Worm (Caenorhabditis elegans) whole organism, L4 larva: ENCODE data around the gene F57B1.5.
A peak's percentile ranks its signal among the peaks of the same experiment; 100 is the strongest.

Source experiments
- D1046.2 ChIP-seq: fragments of 200-800 bp; sonication (Bioruptor generic); IDR thresholded peaks from 2 replicates; pipeline ENCODE4 v1.3.6; 2022; ENCODE audit warnings: missing genetic modification characterization, missing compliant biosample characterization
- F44E2.7 ChIP-seq: fragments of 200-800 bp; sonication (Bioruptor generic); IDR thresholded peaks from 2 replicates; pipeline ENCODE4 v2.1.2; 2022; ENCODE audit warnings: missing genetic modification characterization, missing compliant biosample characterization
- T20F7.1 ChIP-seq: fragments of 200-800 bp; sonication (Bioruptor generic); optimal IDR thresholded peaks from 2 replicates; lab custom pipeline; 2018; ENCODE audit warnings: mild to moderate bottlenecking, missing genetic modification characterization, missing compliant biosample characterization
- T26A8.4 ChIP-seq: fragments of 200-800 bp; sonication (Bioruptor generic); IDR thresholded peaks from 2 replicates; pipeline ENCODE4 v1.3.6; 2022; ENCODE audit warnings: missing genetic modification characterization, missing compliant biosample characterization
- aly-2 ChIP-seq: sonication (generic microtip); optimal IDR thresholded peaks from 2 replicates; lab custom pipeline; 2018; ENCODE audit warnings: missing biosample characterization, missing genetic modification characterization
- arid-1 ChIP-seq: fragments of 200-800 bp; sonication (Bioruptor generic); conservative IDR thresholded peaks from 2 replicates; pipeline ENCODE4 v1.3.6; 2022; ENCODE audit warnings: missing genetic modification reagents, missing genetic modification characterization, missing compliant biosample characterization
- ceh-28 ChIP-seq: fragments of 150-350 bp; optimal IDR thresholded peaks from 2 replicates; lab custom pipeline; 2014; ENCODE audit warnings: missing biosample characterization, missing genetic modification reagents, missing genetic modification characterization
- ceh-32 ChIP-seq: sonication (generic microtip); optimal IDR thresholded peaks from 2 replicates; lab custom pipeline; 2016; ENCODE audit warnings: mild to moderate bottlenecking, missing genetic modification characterization, missing compliant biosample characterization; ENCODE audit not compliant: poor library complexity
- ceh-44 ChIP-seq: fragments of 200-800 bp; sonication (Bioruptor generic); IDR thresholded peaks from 2 replicates; pipeline ENCODE4 v1.3.6; 2022; ENCODE audit warnings: missing genetic modification reagents, missing genetic modification characterization, missing compliant biosample characterization
- ceh-82 ChIP-seq: sonication (generic microtip); optimal IDR thresholded peaks from 2 replicates; lab custom pipeline; 2017; ENCODE audit warnings: missing biosample characterization, missing genetic modification characterization
- ctbp-1 ChIP-seq: fragments of 200-800 bp; sonication (Bioruptor generic); IDR thresholded peaks from 2 replicates; pipeline ENCODE4 v1.3.6; 2022; ENCODE audit warnings: missing genetic modification reagents, missing genetic modification characterization, missing compliant biosample characterization
- daf-12 ChIP-seq: fragments of 150-350 bp; optimal IDR thresholded peaks from 2 replicates; lab custom pipeline; 2014; ENCODE audit warnings: missing biosample characterization, missing genetic modification reagents, missing genetic modification characterization
- daf-16 ChIP-seq, 3 experiments: sonication (generic microtip); optimal IDR thresholded peaks; 2 replicates each; lab custom pipeline; 2016 to 2017; ENCODE audit warnings: missing genetic modification characterization in 3 of 3, missing genetic modification reagents in 3 of 3, mild to moderate bottlenecking in 2 of 3, missing compliant biosample characterization in 2 of 3, missing biosample characterization in 1 of 3, moderate library complexity in 1 of 3
- dmd-8 ChIP-seq: fragments of 200-800 bp; sonication (Bioruptor generic); IDR thresholded peaks from 2 replicates; pipeline ENCODE4 v1.3.6; 2022; ENCODE audit warnings: missing genetic modification characterization, missing compliant biosample characterization
- dmd-9 ChIP-seq: fragments of 200-800 bp; sonication (Bioruptor generic); IDR thresholded peaks from 2 replicates; pipeline ENCODE4 v1.3.6; 2022; ENCODE audit warnings: missing genetic modification reagents, missing genetic modification characterization, missing compliant biosample characterization
- duxl-1 ChIP-seq: sonication (generic microtip); optimal IDR thresholded peaks from 2 replicates; lab custom pipeline; 2016; ENCODE audit warnings: mild to moderate bottlenecking, missing genetic modification characterization, moderate library complexity, missing compliant biosample characterization; ENCODE audit not compliant: poor library complexity
- egl-27 ChIP-seq: sonication (generic microtip); optimal IDR thresholded peaks from 3 replicates; lab custom pipeline; 2017; ENCODE audit warnings: missing biosample characterization, missing genetic modification reagents, missing genetic modification characterization
- hif-1 ChIP-seq, 2 experiments: sonication (generic microtip); optimal IDR thresholded peaks; 2 replicates each; lab custom pipeline; 2016 to 2017; ENCODE audit warnings: missing compliant biosample characterization in 2 of 2, missing genetic modification characterization in 2 of 2, missing genetic modification reagents in 2 of 2, missing genotype in 2 of 2, mild to moderate bottlenecking in 1 of 2
- hlh-11 ChIP-seq: fragments of 200-800 bp; sonication (Bioruptor generic); optimal IDR thresholded peaks from 2 replicates; lab custom pipeline; 2018; ENCODE audit warnings: mild to moderate bottlenecking, missing genetic modification characterization, missing compliant biosample characterization
- jun-1 ChIP-seq: fragments of 150-350 bp; optimal IDR thresholded peaks from 2 replicates; lab custom pipeline; 2014; ENCODE audit warnings: missing biosample characterization, missing genetic modification reagents, missing genetic modification characterization
- lin-1 ChIP-seq: fragments of 200-800 bp; sonication (Bioruptor generic); IDR thresholded peaks from 2 replicates; pipeline ENCODE4 v1.3.6; 2022; ENCODE audit warnings: missing genetic modification reagents, missing genetic modification characterization, missing compliant biosample characterization
- madf-9 ChIP-seq: fragments of 200-800 bp; sonication (Bioruptor generic); conservative IDR thresholded peaks from 2 replicates; pipeline ENCODE4 v1.3.6; 2022; ENCODE audit warnings: missing genetic modification reagents, missing genetic modification characterization, missing compliant biosample characterization
- mdl-1 ChIP-seq, 2 experiments: fragments of 150-350 bp in 1 of 2; sonication (generic microtip) in 1 of 2; optimal IDR thresholded peaks; 2 replicates each; lab custom pipeline; 2014 to 2017; ENCODE audit warnings: missing biosample characterization in 2 of 2, missing genetic modification characterization in 2 of 2
- mxl-3 ChIP-seq: fragments of 200-800 bp; sonication (Bioruptor generic); optimal IDR thresholded peaks from 2 replicates; lab custom pipeline; 2018; ENCODE audit warnings: mild to moderate bottlenecking, missing genetic modification characterization, missing compliant biosample characterization
- nhr-102 ChIP-seq: sonication (generic microtip); optimal IDR thresholded peaks from 2 replicates; lab custom pipeline; 2016; ENCODE audit warnings: mild to moderate bottlenecking, missing genetic modification characterization, moderate library complexity, missing compliant biosample characterization
- nhr-11 ChIP-seq: fragments of 150-350 bp; optimal IDR thresholded peaks from 2 replicates; lab custom pipeline; 2014; ENCODE audit warnings: missing biosample characterization, missing genetic modification characterization
- nhr-111 ChIP-seq: fragments of 200-800 bp; sonication (Bioruptor generic); optimal IDR thresholded peaks from 2 replicates; lab custom pipeline; 2018; ENCODE audit warnings: mild to moderate bottlenecking, missing genetic modification characterization, missing compliant biosample characterization
- nhr-237 ChIP-seq: sonication (generic microtip); optimal IDR thresholded peaks from 2 replicates; lab custom pipeline; 2017; ENCODE audit warnings: missing biosample characterization, missing genetic modification characterization
- nhr-25 ChIP-seq: sonication (generic microtip); optimal IDR thresholded peaks from 2 replicates; lab custom pipeline; 2017; ENCODE audit warnings: missing genetic modification characterization, mild to moderate bottlenecking, missing compliant biosample characterization, antibody characterized with exemption, moderate library complexity, borderline replicate concordance; ENCODE audit not compliant: insufficient read depth
- nhr-28 ChIP-seq: fragments of 150-350 bp; optimal IDR thresholded peaks from 2 replicates; lab custom pipeline; 2014; ENCODE audit warnings: missing biosample characterization, missing genetic modification characterization
- nhr-41 ChIP-seq: fragments of 200-800 bp; sonication (Bioruptor generic); IDR thresholded peaks from 2 replicates; pipeline ENCODE4 v1.3.6; 2022; ENCODE audit warnings: missing genetic modification reagents, missing genetic modification characterization, missing compliant biosample characterization
- nhr-6 ChIP-seq: fragments of 150-350 bp; optimal IDR thresholded peaks from 2 replicates; lab custom pipeline; 2014; ENCODE audit warnings: missing biosample characterization, missing genetic modification characterization
- nhr-76 ChIP-seq: fragments of 150-350 bp; optimal IDR thresholded peaks from 2 replicates; lab custom pipeline; 2014; ENCODE audit warnings: missing biosample characterization, missing genetic modification characterization
- pqm-1 ChIP-seq: sonication (generic microtip); optimal IDR thresholded peaks from 2 replicates; lab custom pipeline; 2017; ENCODE audit warnings: missing biosample characterization, missing genetic modification characterization
- sdz-12 ChIP-seq: fragments of 200-800 bp; sonication (Bioruptor generic); optimal IDR thresholded peaks from 2 replicates; lab custom pipeline; 2018; ENCODE audit warnings: mild to moderate bottlenecking, missing genetic modification characterization, missing compliant biosample characterization
- set-16 ChIP-seq: fragments of 200-800 bp; sonication (Bioruptor generic); IDR thresholded peaks from 2 replicates; pipeline ENCODE4 v1.3.6; 2022; ENCODE audit warnings: missing genetic modification reagents, missing genetic modification characterization, missing compliant biosample characterization
- spr-3 ChIP-seq: fragments of 200-800 bp; sonication (Bioruptor generic); optimal IDR thresholded peaks from 2 replicates; lab custom pipeline; 2018; ENCODE audit warnings: mild to moderate bottlenecking, missing genetic modification characterization, missing compliant biosample characterization
- tra-1 ChIP-seq: fragments of 200-800 bp; sonication (Bioruptor generic); IDR thresholded peaks from 2 replicates; pipeline ENCODE4 v1.3.6; 2022; ENCODE audit warnings: missing genetic modification reagents, missing genetic modification characterization, missing compliant biosample characterization
- vab-7 ChIP-seq: fragments of 200-800 bp; sonication (Bioruptor generic); IDR thresholded peaks from 2 replicates; pipeline ENCODE4 v1.3.6; 2022; ENCODE audit warnings: missing genetic modification reagents, missing genetic modification characterization, missing compliant biosample characterization
- zag-1 ChIP-seq: fragments of 150-350 bp; optimal IDR thresholded peaks from 2 replicates; lab custom pipeline; 2014; ENCODE audit warnings: missing biosample characterization, missing genetic modification characterization
- ztf-11 ChIP-seq: fragments of 150-350 bp; optimal IDR thresholded peaks from 2 replicates; lab custom pipeline; 2014; ENCODE audit warnings: missing biosample characterization, missing genetic modification characterization

F57B1.5 gene

ce11 chrV:13212584-13212983, 5.1 kb downstream of the F57B1.5 start (continued):
- no peak for TF ChIP-seq dmd-8 (GFP tag; lab: Robert Waterston, UW)
- no peak for TF ChIP-seq nhr-41 (GFP tag; lab: Robert Waterston, UW)
- no peak for TF ChIP-seq nhr-237 (tag; lab: Kevin White, UChicago)
- no peak for TF ChIP-seq F44E2.7 (GFP tag; lab: Robert Waterston, UW)
- no peak for TF ChIP-seq nhr-76 (tag; lab: Kevin White, UChicago)
- TF ChIP-seq ceh-44 (GFP tag; lab: Robert Waterston, UW): no peak
- TF ChIP-seq jun-1 (tag; lab: Kevin White, UChicago): no peak
- no peak for TF ChIP-seq T20F7.1 (GFP tag; lab: Kevin White, UChicago)
- TF ChIP-seq tra-1 (GFP tag; lab: Robert Waterston, UW): peak; percentile 77; the same call in 1 of the 2 replicates
- no peak for TF ChIP-seq vab-7
- TF ChIP-seq duxl-1 (tag; lab: Kevin White, UChicago): no peak
- no peak for TF ChIP-seq nhr-11 (tag; lab: Kevin White, UChicago)
- no peak for TF ChIP-seq daf-16 (GFP tag; optimal IDR thresholded peaks at IDR 0.05; lab: Kevin White, UChicago)
- TF ChIP-seq daf-16 (tag; optimal IDR thresholded peaks at IDR 0.05; lab: Kevin White, UChicago): peak; percentile 92
- TF ChIP-seq T26A8.4 (GFP tag; lab: Robert Waterston, UW): no peak
- no peak for TF ChIP-seq spr-3
- no peak for TF ChIP-seq nhr-111 (GFP tag; lab: Kevin White, UChicago)
- TF ChIP-seq hif-1 (tag; optimal IDR thresholded peaks at IDR 0.05; lab: Kevin White, UChicago): no peak
- no peak for TF ChIP-seq sdz-12 (GFP tag; lab: Kevin White, UChicago)
- TF ChIP-seq dmd-9 (GFP tag; lab: Robert Waterston, UW): no peak
- TF ChIP-seq ceh-82 (tag; lab: Kevin White, UChicago): no peak
- no peak for TF ChIP-seq nhr-25 (tag; lab: Kevin White, UChicago)
- TF ChIP-seq mdl-1 (tag; optimal IDR thresholded peaks at IDR 0.05; lab: Kevin White, UChicago): peak in 1 of 2 experiments; percentile 59
- no peak for TF ChIP-seq D1046.2 (GFP tag; lab: Robert Waterston, UW)
- no peak for TF ChIP-seq egl-27 (tag; lab: Kevin White, UChicago)
- peak; percentile 90 for TF ChIP-seq nhr-28
- no peak for TF ChIP-seq set-16 (GFP tag; lab: Robert Waterston, UW)
- TF ChIP-seq pqm-1 (tag; lab: Kevin White, UChicago): peak; percentile 98
- TF ChIP-seq nhr-6 (tag; lab: Kevin White, UChicago): peak; percentile 90
- no peak for TF ChIP-seq ceh-32
- no peak for TF ChIP-seq mxl-3 (GFP tag; lab: Kevin White, UChicago)
- no peak for TF ChIP-seq ceh-28 (tag; lab: Kevin White, UChicago)
- no peak for TF ChIP-seq ztf-11 (tag; lab: Kevin White, UChicago)
- TF ChIP-seq lin-1 (GFP tag; lab: Robert Waterston, UW): peak; percentile 46; the same call in 1 of the 2 replicates
- no peak for TF ChIP-seq madf-9 (GFP tag; lab: Robert Waterston, UW)
- no peak for TF ChIP-seq arid-1 (GFP tag; lab: Robert Waterston, UW)
- no peak for TF ChIP-seq zag-1 (tag; lab: Kevin White, UChicago)
- TF ChIP-seq aly-2 (tag; lab: Kevin White, UChicago): no peak
- TF ChIP-seq nhr-102 (tag; lab: Kevin White, UChicago): no peak
- peak; percentile 94 for TF ChIP-seq hlh-11 (tag; lab: Kevin White, UChicago)
- TF ChIP-seq ctbp-1 (GFP tag; lab: Robert Waterston, UW): no peak
- no peak for TF ChIP-seq daf-12 (tag; lab: Kevin White, UChicago)
- TF ChIP-seq, all 104 proteins: peak for 13
